Worm (Caenorhabditis elegans) whole organism, L4 larva: ENCODE results near the gene H29C22.1.

ENCODE experiments used
- F49E8.2 ChIP-seq: sonication (generic microtip); optimal IDR thresholded peaks from 2 replicates; lab custom pipeline; 2016; ENCODE audit warnings: missing compliant biosample characterization, mild to moderate bottlenecking, missing genetic modification characterization, borderline replicate concordance
- T20F7.1 ChIP-seq: fragments of 200-800 bp; sonication (Bioruptor generic); optimal IDR thresholded peaks from 2 replicates; lab custom pipeline; 2018; ENCODE audit warnings: mild to moderate bottlenecking, missing genetic modification characterization, missing compliant biosample characterization
- ZK546.5 ChIP-seq, 2 experiments: sonication (generic microtip); optimal IDR thresholded peaks; 2 replicates each; lab custom pipeline; 2017; ENCODE audit warnings: missing biosample characterization in 2 of 2, missing genetic modification characterization in 2 of 2
- aha-1 ChIP-seq: fragments of 150-350 bp; peaks from one replicate; lab custom pipeline; 2014; ENCODE audit warnings: missing biosample characterization, missing genetic modification characterization
- attf-4 ChIP-seq: sonication (generic microtip); optimal IDR thresholded peaks from 3 replicates; lab custom pipeline; 2017; ENCODE audit warnings: missing biosample characterization, missing genetic modification characterization
- ceh-82 ChIP-seq: sonication (generic microtip); optimal IDR thresholded peaks from 2 replicates; lab custom pipeline; 2017; ENCODE audit warnings: missing biosample characterization, missing genetic modification characterization
- daf-12 ChIP-seq: fragments of 150-350 bp; optimal IDR thresholded peaks from 2 replicates; lab custom pipeline; 2014; ENCODE audit warnings: missing biosample characterization, missing genetic modification reagents, missing genetic modification characterization
- daf-16 ChIP-seq, 3 experiments: sonication (generic microtip); optimal IDR thresholded peaks; 2 replicates each; lab custom pipeline; 2016 to 2017; ENCODE audit warnings: missing genetic modification characterization in 3 of 3, missing genetic modification reagents in 3 of 3, mild to moderate bottlenecking in 2 of 3, missing compliant biosample characterization in 2 of 3, missing biosample characterization in 1 of 3, moderate library complexity in 1 of 3
- dmd-6 ChIP-seq: fragments of 200-800 bp; sonication (Bioruptor generic); IDR thresholded peaks from 2 replicates; pipeline ENCODE4 v1.3.6; 2022; ENCODE audit warnings: missing genetic modification reagents, missing genetic modification characterization, missing compliant biosample characterization
- dpl-1 ChIP-seq: fragments of 150-350 bp; optimal IDR thresholded peaks from 2 replicates; lab custom pipeline; 2014; ENCODE audit warnings: missing biosample characterization, missing genetic modification reagents, missing genetic modification characterization
- dve-1 ChIP-seq: sonication (generic microtip); optimal IDR thresholded peaks from 2 replicates; lab custom pipeline; 2017; ENCODE audit warnings: antibody characterized with exemption, mild to moderate bottlenecking, missing genetic modification characterization, missing compliant biosample characterization; ENCODE audit not compliant: insufficient read depth
- egl-43 ChIP-seq: fragments of 200-800 bp; sonication (Bioruptor generic); IDR thresholded peaks from 2 replicates; pipeline ENCODE4 v1.3.6; 2022; ENCODE audit warnings: missing genetic modification reagents, missing genetic modification characterization, missing compliant biosample characterization
- fkh-10 ChIP-seq: fragments of 150-350 bp; optimal IDR thresholded peaks from 2 replicates; lab custom pipeline; 2014; ENCODE audit warnings: missing biosample characterization, missing genetic modification reagents, missing genetic modification characterization
- gei-8 ChIP-seq: fragments of 200-800 bp; sonication (Bioruptor generic); optimal IDR thresholded peaks from 2 replicates; lab custom pipeline; 2018; ENCODE audit warnings: mild to moderate bottlenecking, missing genetic modification characterization, missing compliant biosample characterization
- hif-1 ChIP-seq, 2 experiments: sonication (generic microtip); optimal IDR thresholded peaks; 2 replicates each; lab custom pipeline; 2016 to 2017; ENCODE audit warnings: missing compliant biosample characterization in 2 of 2, missing genetic modification characterization in 2 of 2, missing genetic modification reagents in 2 of 2, missing genotype in 2 of 2, mild to moderate bottlenecking in 1 of 2
- hlh-11 ChIP-seq: fragments of 200-800 bp; sonication (Bioruptor generic); optimal IDR thresholded peaks from 2 replicates; lab custom pipeline; 2018; ENCODE audit warnings: mild to moderate bottlenecking, missing genetic modification characterization, missing compliant biosample characterization
- hlh-30 ChIP-seq: sonication (generic microtip); optimal IDR thresholded peaks from 2 replicates; lab custom pipeline; 2017; ENCODE audit warnings: antibody characterized with exemption, mild to moderate bottlenecking, missing genetic modification characterization, missing compliant biosample characterization; ENCODE audit not compliant: insufficient read depth
- lsy-2 ChIP-seq, 2 experiments: fragments of 150-350 bp in 1 of 2; sonication (generic microtip) in 1 of 2; optimal IDR thresholded peaks; 2 replicates each; lab custom pipeline; 2014 to 2017; ENCODE audit warnings: missing biosample characterization in 2 of 2, missing genetic modification characterization in 2 of 2
- mdl-1 ChIP-seq, 2 experiments: fragments of 150-350 bp in 1 of 2; sonication (generic microtip) in 1 of 2; optimal IDR thresholded peaks; 2 replicates each; lab custom pipeline; 2014 to 2017; ENCODE audit warnings: missing biosample characterization in 2 of 2, missing genetic modification characterization in 2 of 2
- mes-2 ChIP-seq: sonication (generic microtip); optimal IDR thresholded peaks from 2 replicates; lab custom pipeline; 2016; ENCODE audit warnings: missing genotype, mild to moderate bottlenecking, missing genetic modification characterization, missing compliant biosample characterization; ENCODE audit not compliant: poor library complexity, severe bottlenecking
- mxl-2 ChIP-seq: fragments of 200-800 bp; sonication (Bioruptor generic); conservative IDR thresholded peaks from 2 replicates; pipeline ENCODE4 v1.3.6; 2022; ENCODE audit warnings: missing genetic modification reagents, missing genetic modification characterization, missing compliant biosample characterization
- mxl-3 ChIP-seq: fragments of 200-800 bp; sonication (Bioruptor generic); optimal IDR thresholded peaks from 2 replicates; lab custom pipeline; 2018; ENCODE audit warnings: mild to moderate bottlenecking, missing genetic modification characterization, missing compliant biosample characterization
- nhr-10 ChIP-seq: fragments of 150-350 bp; optimal IDR thresholded peaks from 2 replicates; lab custom pipeline; 2014; ENCODE audit warnings: missing biosample characterization, missing genetic modification characterization
- nhr-28 ChIP-seq: fragments of 150-350 bp; optimal IDR thresholded peaks from 2 replicates; lab custom pipeline; 2014; ENCODE audit warnings: missing biosample characterization, missing genetic modification characterization
- php-3 ChIP-seq: fragments of 200-800 bp; sonication (Bioruptor generic); IDR thresholded peaks from 2 replicates; pipeline ENCODE4 v1.3.6; 2022; ENCODE audit warnings: missing genetic modification reagents, missing genetic modification characterization, missing compliant biosample characterization
- pqm-1 ChIP-seq: sonication (generic microtip); optimal IDR thresholded peaks from 2 replicates; lab custom pipeline; 2017; ENCODE audit warnings: missing biosample characterization, missing genetic modification characterization
- skn-1 ChIP-seq: fragments of 150-350 bp; optimal IDR thresholded peaks from 2 replicates; lab custom pipeline; 2014; ENCODE audit warnings: missing biosample characterization, missing genetic modification characterization
- spr-1 ChIP-seq: sonication (generic microtip); optimal IDR thresholded peaks from 2 replicates; lab custom pipeline; 2016; ENCODE audit warnings: mild to moderate bottlenecking, missing genetic modification characterization, missing compliant biosample characterization
- zip-2 ChIP-seq: fragments of 150-350 bp; optimal IDR thresholded peaks from 2 replicates; lab custom pipeline; 2014; ENCODE audit warnings: missing biosample characterization, missing genetic modification characterization
- ztf-11 ChIP-seq: fragments of 150-350 bp; optimal IDR thresholded peaks from 2 replicates; lab custom pipeline; 2014; ENCODE audit warnings: missing biosample characterization, missing genetic modification characterization
- ztf-7 ChIP-seq: fragments of 150-350 bp; optimal IDR thresholded peaks from 2 replicates; lab custom pipeline; 2014; ENCODE audit warnings: missing biosample characterization, missing genetic modification characterization

Gene H29C22.1

ce11 chrX:9297834-9298233, 13.3 kb downstream of the H29C22.1 start, which contains the start of gene B0416.7:
TSS of gene B0416.7 (minus strand) at chrX:9297934.
- TF ChIP-seq hif-1 (tag; optimal IDR thresholded peaks at IDR 0.05; lab: Kevin White, UChicago), result no peak
- TF ChIP-seq hlh-30, result peak; percentile 13
- TF ChIP-seq daf-12 (tag; lab: Kevin White, UChicago), result no peak
- no peak for TF ChIP-seq dmd-6 (GFP tag; lab: Robert Waterston, UW)
- TF ChIP-seq ztf-11 (tag; lab: Kevin White, UChicago), result no peak
- no peak for TF ChIP-seq php-3 (GFP tag; lab: Robert Waterston, UW)

- TF ChIP-seq zip-2 (tag; lab: Kevin White, UChicago) (no peak), daf-16 (GFP tag; optimal IDR thresholded peaks at IDR 0.05; lab: Kevin White, UChicago) (no peak), daf-16 (tag; optimal IDR thresholded peaks at IDR 0.05; lab: Kevin White, UChicago) (no peak), hlh-30 (peak; percentile 5), mes-2 (tag; lab: Kevin White, UChicago) (peak; percentile 84), attf-4 (tag; lab: Kevin White, UChicago) (no peak), php-3 (GFP tag; lab: Robert Waterston, UW) (0 out of 2 replicates have a peak, but pooled peaks have one; percentile 6), dve-1 (tag; lab: Kevin White, UChicago) (peak; percentile 9), skn-1 (tag; lab: Kevin White, UChicago) (no peak), lsy-2 (tag; optimal IDR thresholded peaks at IDR 0.05; lab: Kevin White, UChicago) (peak in 1 of 2 experiments; percentile 30), egl-43 (no peak), dpl-1 (peak; percentile 6), aha-1 (tag; lab: Kevin White, UChicago) (peak; percentile 77), dmd-6 (GFP tag; lab: Robert Waterston, UW) (no peak), hlh-11 (tag; lab: Kevin White, UChicago) (peak; percentile 18), pqm-1 (no peak), ZK546.5 (tag; optimal IDR thresholded peaks at IDR 0.05; lab: Kevin White, UChicago) (no peak), ztf-11 (tag; lab: Kevin White, UChicago) (no peak), ceh-82 (tag; lab: Kevin White, UChicago) (no peak)
Measured at ce11 chrX:9296591-9296990, 14.5 kb downstream of the H29C22.1 start, which contains the start of gene gly-13. TSS of gene gly-13 (minus strand) at chrX:9296622.

- peak; percentile 27 for TF ChIP-seq hlh-30
- TF ChIP-seq daf-12 (tag; lab: Kevin White, UChicago), result no peak
- TF ChIP-seq php-3 (GFP tag; lab: Robert Waterston, UW), result no peak
- peak; percentile 40 for TF ChIP-seq nhr-28 (tag; lab: Kevin White, UChicago)
- peak; percentile 36 for TF ChIP-seq pqm-1
- peak; percentile 37 for TF ChIP-seq mxl-3 (GFP tag; lab: Kevin White, UChicago)
- peak; percentile 60 for TF ChIP-seq dmd-6 (GFP tag; lab: Robert Waterston, UW)
- peak; percentile 31 for TF ChIP-seq hlh-11 (tag; lab: Kevin White, UChicago)
- TF ChIP-seq F49E8.2, result no peak
- no peak for TF ChIP-seq mdl-1 (tag; optimal IDR thresholded peaks at IDR 0.05; lab: Kevin White, UChicago)
- TF ChIP-seq dve-1 (tag; lab: Kevin White, UChicago), result peak; percentile 38
Measured at ce11 chrX:9295471-9295870, 15.7 kb downstream of the H29C22.1 start.

- TF ChIP-seq spr-1 (no peak), ztf-11 (tag; lab: Kevin White, UChicago) (no peak), mxl-2 (GFP tag; lab: Robert Waterston, UW) (no peak), egl-43 (no peak)
Measured at ce11 chrX:9291345-9291744, 19.8 kb downstream of the H29C22.1 start, which contains the start of gene B0416.3. TSS of gene B0416.3 (plus strand) at chrX:9291645.

ce11 chrX:9283026-9283425, 28.1 kb downstream of the H29C22.1 start, which contains the start of gene B0416.11:
TSS of gene B0416.11 (minus strand) at chrX:9283126.
- no peak for TF ChIP-seq nhr-10 (tag; lab: Kevin White, UChicago)
- TF ChIP-seq daf-12 (tag; lab: Kevin White, UChicago), result no peak
- no peak for TF ChIP-seq gei-8 (GFP tag; lab: Kevin White, UChicago)
- TF ChIP-seq T20F7.1 (GFP tag; lab: Kevin White, UChicago), result no peak
- no peak for TF ChIP-seq aha-1 (tag; lab: Kevin White, UChicago)
- TF ChIP-seq ztf-7 (tag; lab: Kevin White, UChicago), result no peak
- TF ChIP-seq fkh-10 (GFP tag; lab: Kevin White, UChicago), result no peak
